Worm (Caenorhabditis elegans) whole organism, young adult: ENCODE data around the gene dohh-1.

ENCODE experiments used
- F10E7.11 ChIP-seq: sonication (generic microtip); optimal IDR thresholded peaks from 2 replicates; lab custom pipeline; 2017; ENCODE audit warnings: mild to moderate bottlenecking, missing genetic modification characterization, moderate library complexity, missing compliant biosample characterization
- F33H1.4 ChIP-seq: fragments of 200-800 bp; sonication (Bioruptor generic); IDR thresholded peaks from 2 replicates; pipeline ENCODE4 v1.3.6; 2022; ENCODE audit warnings: missing genetic modification reagents, missing genetic modification characterization, missing compliant biosample characterization
- F49E8.2 ChIP-seq: sonication (generic microtip); optimal IDR thresholded peaks from 3 replicates; lab custom pipeline; 2017; ENCODE audit warnings: missing genetic modification characterization, mild to moderate bottlenecking, missing compliant biosample characterization, antibody characterized with exemption, moderate library complexity; ENCODE audit not compliant: insufficient read depth
- F52B5.7 ChIP-seq: sonication (generic microtip); optimal IDR thresholded peaks from 2 replicates; lab custom pipeline; 2016; ENCODE audit warnings: mild to moderate bottlenecking, missing genetic modification characterization, missing compliant biosample characterization
- F57C9.4 ChIP-seq: sonication (generic microtip); optimal IDR thresholded peaks from 2 replicates; lab custom pipeline; 2017; ENCODE audit warnings: mild to moderate bottlenecking, missing genetic modification characterization, missing compliant biosample characterization
- T07F8.4 ChIP-seq: sonication (generic microtip); optimal IDR thresholded peaks from 2 replicates; lab custom pipeline; 2016; ENCODE audit warnings: mild to moderate bottlenecking, missing genetic modification characterization, moderate library complexity, missing compliant biosample characterization
- T26A5.8 ChIP-seq: sonication (generic microtip); optimal IDR thresholded peaks from 2 replicates; lab custom pipeline; 2016; ENCODE audit warnings: missing genetic modification characterization, missing compliant biosample characterization
- Y53G8AR.9 ChIP-seq: fragments of 200-800 bp; sonication (Bioruptor generic); conservative IDR thresholded peaks from 2 replicates; pipeline ENCODE4 v1.3.6; 2022; ENCODE audit warnings: missing genetic modification reagents, missing genetic modification characterization, missing compliant biosample characterization
- Y56A3A.18 ChIP-seq: fragments of 200-800 bp; sonication (Bioruptor generic); IDR thresholded peaks from 2 replicates; pipeline ENCODE4 v1.3.6; 2022; ENCODE audit warnings: missing genetic modification reagents, missing genetic modification characterization, missing compliant biosample characterization
- Y95B8A.8 ChIP-seq: fragments of 200-800 bp; sonication (Bioruptor generic); IDR thresholded peaks from 2 replicates; pipeline ENCODE4 v1.3.6; 2022; ENCODE audit warnings: missing genetic modification reagents, missing genetic modification characterization, missing compliant biosample characterization
- ZK185.1 ChIP-seq: sonication (generic microtip); optimal IDR thresholded peaks from 2 replicates; lab custom pipeline; 2016; ENCODE audit warnings: mild to moderate bottlenecking, missing genetic modification characterization, missing compliant biosample characterization; ENCODE audit not compliant: poor library complexity, severe bottlenecking
- ama-1 ChIP-seq, 3 experiments: fragments of 150-350 bp in 1 of 3; sonication (generic microtip) in 2 of 3; optimal IDR thresholded peaks; 2 replicates each; lab custom pipeline; 2014 to 2018; ENCODE audit warnings: missing biosample characterization in 2 of 3, missing genetic modification characterization in 2 of 3, missing genetic modification reagents in 2 of 3
- aptf-3 ChIP-seq: fragments of 200-800 bp; sonication (Bioruptor generic); IDR thresholded peaks from 2 replicates; pipeline ENCODE4 v1.3.6; 2022; ENCODE audit warnings: missing genetic modification characterization, missing compliant biosample characterization
- attf-6 ChIP-seq: fragments of 200-800 bp; sonication (Bioruptor generic); IDR thresholded peaks from 2 replicates; pipeline ENCODE4 v1.3.6; 2022; ENCODE audit warnings: missing genetic modification reagents, missing genetic modification characterization, missing compliant biosample characterization
- cebp-2 ChIP-seq: fragments of 200-800 bp; sonication (Bioruptor generic); IDR thresholded peaks from 2 replicates; pipeline ENCODE4 v1.3.6; 2022; ENCODE audit warnings: missing genetic modification characterization, missing compliant biosample characterization
- ceh-100 ChIP-seq: fragments of 200-800 bp; sonication (Bioruptor generic); IDR thresholded peaks from 2 replicates; pipeline ENCODE4 v1.3.6; 2022; ENCODE audit warnings: missing genetic modification reagents, missing genetic modification characterization, missing compliant biosample characterization
- ceh-40 ChIP-seq: fragments of 200-800 bp; sonication (Bioruptor generic); IDR thresholded peaks from 2 replicates; pipeline ENCODE4 v1.3.6; 2022; ENCODE audit warnings: missing genetic modification characterization, missing compliant biosample characterization
- ceh-58 ChIP-seq: fragments of 200-800 bp; sonication (Bioruptor generic); IDR thresholded peaks from 2 replicates; pipeline ENCODE4 v1.3.6; 2022; ENCODE audit warnings: missing genetic modification characterization, missing compliant biosample characterization
- dox-1 ChIP-seq: fragments of 200-800 bp; sonication (Bioruptor generic); IDR thresholded peaks from 2 replicates; pipeline ENCODE4 v1.3.6; 2022; ENCODE audit warnings: missing genetic modification reagents, missing genetic modification characterization, missing compliant biosample characterization
- dpl-1 ChIP-seq: fragments of 150-350 bp; optimal IDR thresholded peaks from 2 replicates; lab custom pipeline; 2014; ENCODE audit warnings: missing biosample characterization, missing genetic modification reagents, missing genetic modification characterization
- ets-4 ChIP-seq: fragments of 200-800 bp; sonication (Bioruptor generic); optimal IDR thresholded peaks from 2 replicates; lab custom pipeline; 2018; ENCODE audit warnings: mild to moderate bottlenecking, missing genetic modification characterization, missing compliant biosample characterization
- gei-17 ChIP-seq: fragments of 200-800 bp; sonication (Bioruptor generic); optimal IDR thresholded peaks from 2 replicates; lab custom pipeline; 2018; ENCODE audit warnings: mild to moderate bottlenecking, missing genetic modification characterization, missing compliant biosample characterization
- him-1 ChIP-seq: sonication (generic microtip); optimal IDR thresholded peaks from 2 replicates; lab custom pipeline; 2016; ENCODE audit warnings: missing genotype, missing genetic modification reagents, missing genetic modification characterization, missing compliant biosample characterization
- lin-26 ChIP-seq: fragments of 200-800 bp; sonication (Bioruptor generic); IDR thresholded peaks from 2 replicates; pipeline ENCODE4 v1.3.6; 2022; ENCODE audit warnings: missing genetic modification reagents, missing genetic modification characterization, missing compliant biosample characterization
- lin-35 ChIP-seq, 3 experiments: fragments of 150-350 bp in 2 of 3; sonication (generic microtip) in 1 of 3; optimal IDR thresholded peaks; 2 replicates each; lab custom pipeline; 2014 to 2018; ENCODE audit warnings: missing biosample characterization in 3 of 3, missing genetic modification characterization in 3 of 3, missing genetic modification reagents in 3 of 3
- lin-54 ChIP-seq: fragments of 200-800 bp; sonication (Bioruptor generic); optimal IDR thresholded peaks from 2 replicates; lab custom pipeline; 2018; ENCODE audit warnings: mild to moderate bottlenecking, missing genetic modification characterization, missing compliant biosample characterization
- madf-3 ChIP-seq: fragments of 200-800 bp; sonication (Bioruptor generic); IDR thresholded peaks from 2 replicates; pipeline ENCODE4 v1.3.6; 2022; ENCODE audit warnings: missing genetic modification reagents, missing genetic modification characterization, missing compliant biosample characterization
- mxl-1 ChIP-seq: sonication (generic microtip); optimal IDR thresholded peaks from 2 replicates; lab custom pipeline; 2016; ENCODE audit warnings: missing genetic modification characterization, missing compliant biosample characterization
- nfya-2 ChIP-seq: fragments of 200-800 bp; sonication (Bioruptor generic); IDR thresholded peaks from 2 replicates; pipeline ENCODE4 v1.3.6; 2022; ENCODE audit warnings: missing genetic modification reagents, missing genetic modification characterization, missing compliant biosample characterization
- nhr-120 ChIP-seq: fragments of 200-800 bp; sonication (Bioruptor generic); IDR thresholded peaks from 2 replicates; pipeline ENCODE4 v1.3.6; 2022; ENCODE audit warnings: missing genetic modification characterization, missing compliant biosample characterization
- nhr-179 ChIP-seq: sonication (generic microtip); optimal IDR thresholded peaks from 2 replicates; lab custom pipeline; 2016; ENCODE audit warnings: mild to moderate bottlenecking, missing genetic modification characterization, missing compliant biosample characterization
- pha-4 ChIP-seq: fragments of 150-350 bp; sonication (generic microtip); optimal IDR thresholded peaks from 2 replicates; lab custom pipeline; 2014; ENCODE audit warnings: missing biosample characterization, missing genetic modification reagents, missing genetic modification characterization
- rcor-1 ChIP-seq: fragments of 200-800 bp; sonication (Bioruptor generic); IDR thresholded peaks from 2 replicates; pipeline ENCODE4 v1.3.6; 2022; ENCODE audit warnings: missing genetic modification reagents, missing genetic modification characterization, missing compliant biosample characterization
- snpc-1.1 ChIP-seq: sonication (generic microtip); optimal IDR thresholded peaks from 2 replicates; lab custom pipeline; 2017; ENCODE audit warnings: missing genetic modification characterization, mild to moderate bottlenecking, missing compliant biosample characterization, antibody characterized with exemption, moderate library complexity, missing genotype, missing genetic modification reagents; ENCODE audit not compliant: insufficient read depth
- snpc-3.4 ChIP-seq: sonication (generic microtip); optimal IDR thresholded peaks from 2 replicates; lab custom pipeline; 2017; ENCODE audit warnings: missing genetic modification characterization, mild to moderate bottlenecking, missing compliant biosample characterization, antibody characterized with exemption, moderate library complexity, missing genotype, missing genetic modification reagents
- tbp1 ChIP-seq: fragments of 200-800 bp; sonication (Bioruptor generic); optimal IDR thresholded peaks from 2 replicates; lab custom pipeline; 2018; ENCODE audit warnings: mild to moderate bottlenecking, missing genetic modification characterization, missing compliant biosample characterization
- tlf-1 ChIP-seq: fragments of 200-800 bp; sonication (Bioruptor generic); optimal IDR thresholded peaks from 2 replicates; lab custom pipeline; 2018; ENCODE audit warnings: mild to moderate bottlenecking, missing genetic modification characterization, missing compliant biosample characterization
- xnd-1 ChIP-seq: sonication (generic microtip); optimal IDR thresholded peaks from 2 replicates; lab custom pipeline; 2016; ENCODE audit warnings: missing genotype, missing genetic modification reagents, missing genetic modification characterization, missing compliant biosample characterization
- zim-3 ChIP-seq: sonication (generic microtip); optimal IDR thresholded peaks from 2 replicates; lab custom pipeline; 2017; ENCODE audit warnings: mild to moderate bottlenecking, missing genetic modification characterization, moderate library complexity, missing compliant biosample characterization
- ztf-22 ChIP-seq: fragments of 200-800 bp; sonication (Bioruptor generic); optimal IDR thresholded peaks from 2 replicates; lab custom pipeline; 2018; ENCODE audit warnings: mild to moderate bottlenecking, missing genetic modification characterization, moderate library complexity, missing compliant biosample characterization
- ztf-25 ChIP-seq: fragments of 200-800 bp; sonication (Bioruptor generic); IDR thresholded peaks from 2 replicates; pipeline ENCODE4 v1.3.6; 2022; ENCODE audit warnings: missing genetic modification reagents, missing genetic modification characterization, missing compliant biosample characterization
- ztf-26 ChIP-seq: sonication (generic microtip); optimal IDR thresholded peaks from 2 replicates; lab custom pipeline; 2017; ENCODE audit warnings: missing genetic modification characterization, missing compliant biosample characterization
- ztf-28 ChIP-seq: fragments of 200-800 bp; sonication (Bioruptor generic); IDR thresholded peaks from 2 replicates; pipeline ENCODE4 v1.3.6; 2022; ENCODE audit warnings: missing genetic modification reagents, missing genetic modification characterization, missing compliant biosample characterization
- ztf-6 ChIP-seq: fragments of 200-800 bp; sonication (Bioruptor generic); IDR thresholded peaks from 2 replicates; pipeline ENCODE4 v1.3.6; 2022; ENCODE audit warnings: missing genetic modification reagents, missing genetic modification characterization, missing compliant biosample characterization

dohh-1 gene

DNA sequence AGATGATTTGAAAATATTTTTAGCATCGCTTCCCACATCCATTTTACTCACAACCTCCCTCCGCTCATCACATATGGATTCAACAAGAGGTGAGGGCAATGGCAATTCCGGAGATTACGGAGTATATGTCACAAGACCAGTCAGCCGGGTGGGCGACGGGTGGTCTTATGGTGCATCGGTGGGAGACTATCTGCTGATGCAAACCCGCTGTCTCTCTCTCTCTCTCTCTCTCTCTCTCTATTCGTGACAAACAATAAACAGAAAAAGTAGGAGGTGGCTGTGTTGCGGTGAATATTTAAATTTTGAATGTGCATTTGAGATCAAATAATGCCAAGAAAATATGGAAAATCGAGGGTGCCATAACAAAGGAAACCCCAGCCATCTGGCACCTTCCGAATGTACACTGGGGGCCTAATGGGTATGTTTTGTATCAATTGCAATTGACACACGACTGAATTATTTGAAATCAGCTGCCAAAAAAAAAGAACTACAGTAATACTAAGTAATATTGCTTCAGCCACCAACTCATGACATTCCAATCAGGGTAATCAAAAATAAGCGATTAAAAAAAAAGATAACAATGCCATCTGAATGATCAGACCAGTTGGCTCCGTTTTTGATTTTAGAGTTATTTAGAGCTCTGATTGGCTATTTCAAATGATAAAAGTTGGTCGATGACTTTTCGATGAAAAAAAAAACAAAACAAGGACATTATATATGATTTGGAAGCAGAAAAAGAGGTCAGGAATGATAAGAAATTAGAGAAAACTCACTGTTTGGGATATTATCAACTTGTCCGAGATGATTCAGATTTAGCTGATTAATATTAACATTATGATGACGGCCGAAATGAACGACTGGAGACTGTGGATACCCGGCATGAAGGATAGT, 31.7 kb upstream of the dohh-1 start (continued):
- TF ChIP-seq tlf-1 (GFP tag; lab: Kevin White, UChicago) (peak; percentile 40), F57C9.4 (tag; lab: Kevin White, UChicago) (no peak), rcor-1 (GFP tag; lab: Robert Waterston, UW) (no peak), xnd-1 (tag; lab: Kevin White, UChicago) (no peak), aptf-3 (GFP tag; lab: Robert Waterston, UW) (no peak), ztf-28 (GFP tag; lab: Robert Waterston, UW) (0 out of 2 replicates have a peak, but pooled peaks have one; percentile 23), gei-17 (GFP tag; lab: Kevin White, UChicago) (no peak), lin-26 (no peak), ztf-22 (no peak), Y56A3A.18 (GFP tag; lab: Robert Waterston, UW) (0 out of 2 replicates have a peak, but pooled peaks have one; percentile 6), ceh-100 (GFP tag; lab: Robert Waterston, UW) (0 out of 2 replicates have a peak, but pooled peaks have one; percentile 9), zim-3 (peak; percentile 15), lin-54 (no peak), ets-4 (GFP tag; lab: Kevin White, UChicago) (peak; percentile 59), attf-6 (GFP tag; lab: Robert Waterston, UW) (no peak), tbp1 (peak; percentile 21), dox-1 (GFP tag; lab: Robert Waterston, UW) (peak; percentile 37; the same call in 1 of the 2 replicates), lin-35 (GFP tag; optimal IDR thresholded peaks at IDR 0.05; lab: Kevin White, UChicago) (no peak), ZK185.1 (tag; lab: Kevin White, UChicago) (peak; percentile 31), ztf-25 (0 out of 2 replicates have a peak, but pooled peaks have one; percentile 49), mxl-1 (tag; lab: Kevin White, UChicago) (no peak), nfya-2 (GFP tag; lab: Robert Waterston, UW) (no peak), ztf-6 (GFP tag; lab: Robert Waterston, UW) (no peak), snpc-3.4 (tag; lab: Kevin White, UChicago) (peak; percentile 11), madf-3 (no peak), Y53G8AR.9 (GFP tag; lab: Robert Waterston, UW) (0 out of 2 replicates have a peak, but pooled peaks have one; percentile 7), ama-1 (optimal IDR thresholded peaks at IDR 0.05; lab: Kevin White, UChicago) (peak; percentile 94), ama-1 (GFP tag; optimal IDR thresholded peaks at IDR 0.05; lab: Kevin White, UChicago) (peak in 1 of 2 experiments; percentile 9)
- TF ChIP-seq, all 124 proteins: peak for 17

DNA sequence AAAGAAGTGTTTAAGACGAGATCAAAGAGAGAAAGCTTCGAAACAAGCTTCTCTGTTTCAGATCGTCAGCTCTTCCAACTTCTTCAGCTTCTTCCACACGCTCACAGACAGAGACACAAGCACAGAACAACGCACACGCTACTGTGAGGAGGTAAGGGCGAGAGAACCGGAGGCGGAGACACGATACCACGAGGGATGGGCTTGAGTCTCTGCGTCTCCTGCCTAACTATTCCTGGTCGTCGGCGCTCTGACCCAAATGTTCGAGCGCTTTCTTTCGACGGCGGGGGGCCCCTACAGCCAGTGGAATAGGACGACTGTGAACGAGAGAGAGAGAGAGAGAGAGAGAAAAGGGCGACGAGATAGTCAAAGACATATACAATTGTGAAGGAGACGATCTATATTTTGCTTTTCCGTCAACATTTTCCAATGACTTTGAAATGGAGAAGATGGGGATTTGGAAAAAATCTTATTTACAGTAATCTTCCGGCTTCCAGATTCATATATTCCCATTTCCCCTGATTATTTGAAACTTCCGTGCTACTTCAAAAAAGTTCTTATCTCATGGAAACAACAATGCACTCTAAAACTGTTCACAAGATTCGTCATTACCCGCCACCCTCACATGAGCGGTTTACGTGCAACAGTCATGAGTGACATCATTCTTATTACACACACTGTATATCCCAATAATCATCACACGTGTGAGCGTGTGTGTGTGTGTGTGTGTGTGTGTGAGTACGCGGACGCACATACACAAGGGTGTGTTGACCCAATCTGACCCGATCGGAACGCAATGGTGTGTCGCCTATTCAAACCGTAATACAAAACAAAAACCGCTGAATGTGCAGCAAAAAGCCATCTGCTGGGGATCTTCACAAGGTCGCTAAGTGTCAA, 30.7 kb upstream of the dohh-1 start:
- no peak for TF ChIP-seq ceh-58
- no peak for TF ChIP-seq cebp-2 (GFP tag; lab: Robert Waterston, UW)
- TF ChIP-seq ztf-6 (GFP tag; lab: Robert Waterston, UW) = peak; percentile 69; the same call in 1 of the 2 replicates
- no peak; the same call in 1 of the 2 replicates for TF ChIP-seq Y95B8A.8 (GFP tag; lab: Robert Waterston, UW)
- TF ChIP-seq ceh-40 (GFP tag; lab: Robert Waterston, UW) = no peak
- no peak for TF ChIP-seq him-1 (tag; lab: Kevin White, UChicago)
- no peak for TF ChIP-seq pha-4 (tag; lab: Kevin White, UChicago)
- TF ChIP-seq dpl-1 (GFP tag; lab: Kevin White, UChicago) = no peak
- TF ChIP-seq F10E7.11 (tag; lab: Kevin White, UChicago) = no peak
- peak; percentile 51 for TF ChIP-seq F52B5.7 (tag; lab: Kevin White, UChicago)
- TF ChIP-seq T26A5.8 (tag; lab: Kevin White, UChicago) = no peak
- no peak for TF ChIP-seq ztf-26
- TF ChIP-seq tlf-1 (GFP tag; lab: Kevin White, UChicago) = peak; percentile 45
- TF ChIP-seq F49E8.2 = no peak
- TF ChIP-seq F33H1.4 (GFP tag; lab: Robert Waterston, UW) = 0 out of 2 replicates have a peak, but pooled peaks have one; percentile 24
- TF ChIP-seq nhr-179 (tag; lab: Kevin White, UChicago) = no peak
- no peak for TF ChIP-seq T07F8.4 (tag; lab: Kevin White, UChicago)
- no peak for TF ChIP-seq nhr-120
- TF ChIP-seq snpc-1.1 (tag; lab: Kevin White, UChicago) = no peak
